Worm (Caenorhabditis elegans): ENCODE measurements around the gene col-93.

DNA sequence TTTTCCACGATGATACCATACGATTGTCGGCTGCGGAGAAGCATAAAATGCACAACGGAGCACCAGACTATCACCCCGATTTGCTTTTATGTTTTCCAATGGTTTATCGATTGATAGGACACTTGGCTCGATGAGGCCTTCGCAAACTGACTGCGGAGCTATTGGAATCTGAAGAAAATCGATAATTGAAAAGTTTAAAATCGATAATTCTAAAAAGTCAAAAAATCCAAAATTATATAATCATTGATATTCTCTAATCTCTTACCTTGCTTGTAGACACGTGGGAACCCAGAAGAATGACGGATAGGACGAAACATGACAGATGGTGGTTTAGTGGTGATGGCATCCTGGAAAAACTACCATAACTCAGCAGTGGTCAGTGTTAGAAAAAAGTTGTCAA lies 32.2 kb downstream of the col-93 start, which contains the start of gene zig-5:
- no peak for TF ChIP-seq nhr-11 (tag; optimal IDR thresholded peaks at IDR 0.05)
- TF ChIP-seq K02D7.2 (tag; optimal IDR thresholded peaks at IDR 0.05), result no peak
- TF ChIP-seq sox-2 (GFP tag; IDR thresholded peaks at IDR 0.05), result no peak
- TF ChIP-seq sox-4 (tag; optimal IDR thresholded peaks at IDR 0.05), result no peak
- no peak for TF ChIP-seq unc-86 (tag; optimal IDR thresholded peaks at IDR 0.05)
- no peak for TF ChIP-seq ceh-2 (tag; optimal IDR thresholded peaks at IDR 0.05)
- TF ChIP-seq fax-1 (tag; optimal IDR thresholded peaks at IDR 0.05), result no peak
- TF ChIP-seq npax-4 (tag; optimal IDR thresholded peaks at IDR 0.05), result no peak
- TF ChIP-seq sdc-2 (tag; optimal IDR thresholded peaks at IDR 0.05), result no peak
- TF ChIP-seq rnt-1 (tag; optimal IDR thresholded peaks at IDR 0.05), result no peak
- TF ChIP-seq F13H6.1 (tag; optimal IDR thresholded peaks at IDR 0.05), result no peak
